Fruit fly (Drosophila melanogaster): ENCODE measurements around the gene CG14829.

The CG14829 gene

dm6 chr3L:7250469-7250868 lies 12.5 kb upstream of the CG14829 start, which contains the start of gene MED4 (continued):
- TF ChIP-seq CG7987 (GFP tag; optimal IDR thresholded peaks at IDR 0.05) = peak; percentile 65
- TF ChIP-seq CG17912 (GFP tag; optimal IDR thresholded peaks at IDR 0.05) = no peak
- peak; percentile 97 for TF ChIP-seq zf30C (GFP tag; optimal IDR thresholded peaks at IDR 0.05)
- TF ChIP-seq br (optimal IDR thresholded peaks at IDR 0.05) = no peak
- TF ChIP-seq CG30020 (tag; optimal IDR thresholded peaks at IDR 0.05) = peak; percentile 73
- peak; percentile 63 for TF ChIP-seq CG9215 (GFP tag; IDR thresholded peaks at IDR 0.05)
- no peak for TF ChIP-seq CG5180 (GFP tag; optimal IDR thresholded peaks at IDR 0.05)
- no peak for TF ChIP-seq pita (GFP tag; optimal IDR thresholded peaks at IDR 0.05)
- TF ChIP-seq Vsx1 (GFP tag; optimal IDR thresholded peaks at IDR 0.05) = no peak
- no peak for TF ChIP-seq abd-A (tag; optimal IDR thresholded peaks at IDR 0.05)
- TF ChIP-seq Dbx (GFP tag; IDR thresholded peaks at IDR 0.05) = peak; percentile 83
- peak; percentile 61 for TF ChIP-seq Dad (GFP tag; optimal IDR thresholded peaks at IDR 0.05)
- TF ChIP-seq wek (GFP tag; optimal IDR thresholded peaks at IDR 0.05) = peak; percentile 12
- peak; percentile 92 for TF ChIP-seq CG34422 (GFP tag; IDR thresholded peaks at IDR 0.05)
- no peak for TF ChIP-seq fru (optimal IDR thresholded peaks at IDR 0.05)
- TF ChIP-seq seq (GFP tag; IDR thresholded peaks at IDR 0.05) = peak; percentile 14; the same call in 1 of the 2 replicates
- peak; percentile 63 for TF ChIP-seq Blimp-1 (GFP tag; optimal IDR thresholded peaks at IDR 0.05)
- no peak for TF ChIP-seq CG2129 (GFP tag; IDR thresholded peaks at IDR 0.05; ENCODE audit: partially characterized antibody)
- peak; percentile 77 for TF ChIP-seq CG2678 (tag; optimal IDR thresholded peaks at IDR 0.05)
- TF ChIP-seq CG34376 (GFP tag; optimal IDR thresholded peaks at IDR 0.05) = no peak
- no peak for TF ChIP-seq hb (GFP tag; IDR thresholded peaks at IDR 0.05; ENCODE audit: partially characterized antibody)
- peak; percentile 29 for TF ChIP-seq CG6254 (GFP tag; optimal IDR thresholded peaks at IDR 0.05)
- TF ChIP-seq CG6854 (GFP tag; optimal IDR thresholded peaks at IDR 0.05) = peak; percentile 73
- no peak for TF ChIP-seq Nf-YA (GFP tag; IDR thresholded peaks at IDR 0.05)
- TF ChIP-seq so (GFP tag; IDR thresholded peaks at IDR 0.05) = peak; percentile 54; the same call in 1 of the 3 replicates
- no peak for TF ChIP-seq Lpt (GFP tag; optimal IDR thresholded peaks at IDR 0.05)
- TF ChIP-seq Dek (tag; optimal IDR thresholded peaks at IDR 0.05) = peak; percentile 81
- peak; percentile 69 for TF ChIP-seq CG17359 (tag; optimal IDR thresholded peaks at IDR 0.05)
- TF ChIP-seq CG1602 (GFP tag; optimal IDR thresholded peaks at IDR 0.05) = peak; percentile 77
- peak; percentile 87 for TF ChIP-seq CG8944 (GFP tag; optimal IDR thresholded peaks at IDR 0.05)
- peak; percentile 70; the same call in 2 of the 3 replicates for TF ChIP-seq CG2199 (GFP tag; IDR thresholded peaks at IDR 0.05)
- peak; percentile 83 for TF ChIP-seq CG16863 (GFP tag; optimal IDR thresholded peaks at IDR 0.05)
- TF ChIP-seq Meics (GFP tag; optimal IDR thresholded peaks at IDR 0.05) = peak; percentile 79
- peak; percentile 56 for TF ChIP-seq D19B (GFP tag; optimal IDR thresholded peaks at IDR 0.05)
- peak; percentile 80 for TF ChIP-seq chn (GFP tag; optimal IDR thresholded peaks at IDR 0.05)
- peak; percentile 61 for TF ChIP-seq CG2116 (GFP tag; optimal IDR thresholded peaks at IDR 0.05)
- TF ChIP-seq CG4707 (GFP tag; optimal IDR thresholded peaks at IDR 0.05) = no peak
- no peak for TF ChIP-seq pan (optimal IDR thresholded peaks at IDR 0.05)
- peak in 1 of 2 experiments; percentile 85 for TF ChIP-seq pan (GFP tag; optimal IDR thresholded peaks at IDR 0.05 in 1 of 2, IDR thresholded peaks at IDR 0.05 in 1 of 2)
- TF ChIP-seq Bgb (GFP tag; IDR thresholded peaks at IDR 0.05; ENCODE audit: partially characterized antibody) = peak; percentile 42
- peak; percentile 13; the same call in 1 of the 2 replicates for TF ChIP-seq gt (GFP tag; IDR thresholded peaks at IDR 0.05)
- TF ChIP-seq CkIIα-i1 (GFP tag; IDR thresholded peaks at IDR 0.05) = no peak
- TF ChIP-seq H15 (GFP tag; IDR thresholded peaks at IDR 0.05) = peak; percentile 66; the same call in 2 of the 3 replicates
- peak; percentile 50 for TF ChIP-seq CG4282 (GFP tag; optimal IDR thresholded peaks at IDR 0.05)
- peak; percentile 89 for TF ChIP-seq Rfx (GFP tag; IDR thresholded peaks at IDR 0.05)
- peak; percentile 55 for TF ChIP-seq CG18476 (GFP tag; optimal IDR thresholded peaks at IDR 0.05)
- no peak for TF ChIP-seq sc (optimal IDR thresholded peaks at IDR 0.05)
- TF ChIP-seq sc (GFP tag; optimal IDR thresholded peaks at IDR 0.05) = no peak
- peak; percentile 10 for TF ChIP-seq fd64A (GFP tag; optimal IDR thresholded peaks at IDR 0.05)
- peak; percentile 67 for TF ChIP-seq Awh (GFP tag; IDR thresholded peaks at IDR 0.05)
- no peak for TF ChIP-seq CG1832 (GFP tag; optimal IDR thresholded peaks at IDR 0.05)
- TF ChIP-seq TFAM (GFP tag; optimal IDR thresholded peaks at IDR 0.05) = no peak
